Fruit fly (Drosophila melanogaster) whole organism, prepupa: ENCODE data around the gene CG32099.

ENCODE experiments used
- Blimp-1 ChIP-seq: fragments of 200-800 bp; sonication (Bioruptor generic); optimal IDR thresholded peaks from 3 replicates; lab custom pipeline; 2017; ENCODE audit warnings: missing biosample characterization, missing genetic modification characterization, mild to moderate bottlenecking, moderate library complexity, missing genetic modification reagents
- CG11294 ChIP-seq: fragments of 200-800 bp; sonication (Bioruptor generic); IDR thresholded peaks from 2 replicates; pipeline ENCODE4 v1.3.6; 2022; ENCODE audit warnings: missing biosample characterization, missing genetic modification characterization
- CG11762 ChIP-seq: fragments of 200-800 bp; sonication (Bioruptor generic); optimal IDR thresholded peaks from 3 replicates; lab custom pipeline; 2016; ENCODE audit warnings: missing biosample characterization, missing genetic modification characterization; ENCODE audit not compliant: insufficient read depth
- CG11902 ChIP-seq: fragments of 200-800 bp; sonication (Bioruptor generic); optimal IDR thresholded peaks from 3 replicates; lab custom pipeline; 2016; ENCODE audit warnings: missing biosample characterization, missing genetic modification characterization
- CG15336 ChIP-seq: fragments of 200-800 bp; sonication (Bioruptor generic); IDR thresholded peaks from 2 replicates; pipeline ENCODE4 v1.3.6; 2022; ENCODE audit warnings: missing biosample characterization, missing genetic modification characterization
- CG1621 ChIP-seq: fragments of 200-800 bp; sonication (Bioruptor generic); optimal IDR thresholded peaks from 3 replicates; lab custom pipeline; 2018; ENCODE audit warnings: missing biosample characterization, mild to moderate bottlenecking, missing genetic modification characterization
- CG16779 ChIP-seq: fragments of 200-800 bp; sonication (Bioruptor generic); optimal IDR thresholded peaks from 3 replicates; lab custom pipeline; 2017; ENCODE audit warnings: missing biosample characterization, mild to moderate bottlenecking, missing genetic modification characterization
- CG3032 ChIP-seq: fragments of 200-800 bp; optimal IDR thresholded peaks from 2 replicates; lab custom pipeline; 2019; ENCODE audit warnings: missing biosample characterization, mild to moderate bottlenecking, missing genetic modification characterization, moderate library complexity
- CG31627 ChIP-seq: fragments of 200-800 bp; sonication (Bioruptor generic); optimal IDR thresholded peaks from 3 replicates; lab custom pipeline; 2016; ENCODE audit warnings: missing biosample characterization, missing genetic modification characterization
- CG32006 ChIP-seq: fragments of 200-800 bp; sonication (Bioruptor generic); optimal IDR thresholded peaks from 3 replicates; lab custom pipeline; 2017; ENCODE audit warnings: missing biosample characterization, mild to moderate bottlenecking, missing genetic modification characterization
- CG34406 ChIP-seq: fragments of 200-800 bp; sonication (Bioruptor generic); optimal IDR thresholded peaks from 3 replicates; lab custom pipeline; 2016; ENCODE audit warnings: missing biosample characterization, missing genetic modification characterization
- CG4318 ChIP-seq: fragments of 200-800 bp; sonication (Bioruptor generic); optimal IDR thresholded peaks from 3 replicates; lab custom pipeline; 2017; ENCODE audit warnings: missing biosample characterization, mild to moderate bottlenecking, missing genetic modification characterization
- CG6163 ChIP-seq: fragments of 200-800 bp; sonication (Bioruptor generic); IDR thresholded peaks from 3 replicates; pipeline ENCODE4 v1.3.6; 2022; ENCODE audit warnings: missing biosample characterization, missing genetic modification characterization
- CG6792 ChIP-seq: fragments of 200-800 bp; sonication (Bioruptor generic); optimal IDR thresholded peaks from 3 replicates; lab custom pipeline; 2016; ENCODE audit warnings: missing biosample characterization, missing genetic modification characterization
- CG7368 ChIP-seq: fragments of 200-800 bp; sonication (Bioruptor generic); optimal IDR thresholded peaks from 3 replicates; lab custom pipeline; 2016; ENCODE audit warnings: missing biosample characterization, missing genetic modification characterization
- CG8119 ChIP-seq: fragments of 200-800 bp; sonication (Bioruptor generic); IDR thresholded peaks from 3 replicates; pipeline ENCODE4 v1.3.6; 2022; ENCODE audit warnings: missing biosample characterization, missing genetic modification characterization
- CG8319 ChIP-seq: fragments of 200-800 bp; sonication (Bioruptor generic); optimal IDR thresholded peaks from 3 replicates; lab custom pipeline; 2016; ENCODE audit warnings: missing biosample characterization, missing genetic modification characterization
- CG8632 ChIP-seq: fragments of 200-800 bp; sonication (Bioruptor generic); optimal IDR thresholded peaks from 3 replicates; lab custom pipeline; 2016; ENCODE audit warnings: missing biosample characterization, missing genetic modification characterization
- CG9139 ChIP-seq: fragments of 200-800 bp; sonication (Bioruptor generic); optimal IDR thresholded peaks from 3 replicates; lab custom pipeline; 2017; ENCODE audit warnings: missing biosample characterization, mild to moderate bottlenecking, missing genetic modification characterization
- Eip75B ChIP-seq: fragments of 200-800 bp; sonication (Bioruptor generic); optimal IDR thresholded peaks from 3 replicates; lab custom pipeline; 2016; ENCODE audit warnings: missing biosample characterization, missing genetic modification characterization
- Eip78C ChIP-seq: fragments of 200-800 bp; sonication (Bioruptor generic); peaks from one replicate; lab custom pipeline; 2016; ENCODE audit warnings: missing biosample characterization, missing genetic modification characterization
- Eip93F ChIP-seq: fragments of 200-800 bp; sonication (Bioruptor generic); optimal IDR thresholded peaks from 2 replicates; lab custom pipeline; 2016; ENCODE audit warnings: missing biosample characterization, mild to moderate bottlenecking, missing genetic modification characterization
- Ets21C ChIP-seq: fragments of 200-800 bp; sonication (Bioruptor generic); optimal IDR thresholded peaks from 3 replicates; lab custom pipeline; 2016; ENCODE audit warnings: missing biosample characterization, missing genetic modification characterization
- Gug ChIP-seq: fragments of 200-800 bp; sonication (Bioruptor generic); IDR thresholded peaks from 2 replicates; pipeline ENCODE4 v1.3.6; 2022; ENCODE audit warnings: missing biosample characterization, missing genetic modification characterization
- Hr38 ChIP-seq: sonication (Bioruptor generic); optimal IDR thresholded peaks from 2 replicates; lab custom pipeline; 2016; ENCODE audit warnings: missing biosample characterization, missing genetic modification characterization
- Hr4 ChIP-seq: fragments of 200-800 bp; sonication (Bioruptor generic); optimal IDR thresholded peaks from 3 replicates; lab custom pipeline; 2016; ENCODE audit warnings: missing biosample characterization, missing genetic modification characterization
- Lpt ChIP-seq: fragments of 200-800 bp; sonication (Bioruptor generic); optimal IDR thresholded peaks from 3 replicates; lab custom pipeline; 2016; ENCODE audit warnings: missing biosample characterization, missing genetic modification characterization
- Met ChIP-seq: fragments of 200-800 bp; sonication (Bioruptor generic); optimal IDR thresholded peaks from 3 replicates; lab custom pipeline; 2016; ENCODE audit warnings: missing biosample characterization, missing genetic modification characterization
- OdsH ChIP-seq: fragments of 200-800 bp; sonication (Bioruptor generic); optimal IDR thresholded peaks from 3 replicates; lab custom pipeline; 2016; ENCODE audit warnings: missing biosample characterization, missing genetic modification characterization
- Smox ChIP-seq: fragments of 200-800 bp; sonication (Bioruptor generic); optimal IDR thresholded peaks from 3 replicates; lab custom pipeline; 2016; ENCODE audit warnings: missing biosample characterization, missing genetic modification characterization
- Sox102F ChIP-seq: fragments of 200-800 bp; sonication (Bioruptor generic); optimal IDR thresholded peaks from 2 replicates; lab custom pipeline; 2016; ENCODE audit warnings: missing biosample characterization, mild to moderate bottlenecking, missing genetic modification characterization
- Sox14 ChIP-seq: fragments of 200-800 bp; sonication (Bioruptor generic); optimal IDR thresholded peaks from 3 replicates; lab custom pipeline; 2016; ENCODE audit warnings: missing biosample characterization, missing genetic modification characterization
- Sox15 ChIP-seq: fragments of 200-800 bp; sonication (Bioruptor generic); optimal IDR thresholded peaks from 3 replicates; lab custom pipeline; 2016; ENCODE audit warnings: missing biosample characterization, missing genetic modification characterization
- acj6 ChIP-seq: fragments of 200-800 bp; sonication (Bioruptor generic); optimal IDR thresholded peaks from 3 replicates; lab custom pipeline; 2016; ENCODE audit warnings: missing biosample characterization, missing genetic modification characterization
- cyc ChIP-seq: fragments of 200-800 bp; sonication (Bioruptor generic); optimal IDR thresholded peaks from 3 replicates; lab custom pipeline; 2016; ENCODE audit warnings: missing biosample characterization, missing genetic modification characterization
- dac ChIP-seq: fragments of 200-800 bp; sonication (Bioruptor generic); optimal IDR thresholded peaks from 2 replicates; lab custom pipeline; 2017; ENCODE audit warnings: missing biosample characterization, mild to moderate bottlenecking, missing genetic modification characterization
- dsx ChIP-seq: fragments of 200-800 bp; optimal IDR thresholded peaks from 3 replicates; lab custom pipeline; 2019; ENCODE audit warnings: missing biosample characterization, mild to moderate bottlenecking, missing genetic modification characterization, moderate library complexity; ENCODE audit not compliant: poor library complexity, severe bottlenecking
- eg ChIP-seq: fragments of 200-800 bp; sonication (Bioruptor generic); IDR thresholded peaks from 3 replicates; pipeline ENCODE4 v1.3.6; 2022; ENCODE audit warnings: missing biosample characterization, missing genetic modification characterization
- fd59A ChIP-seq: fragments of 200-800 bp; sonication (Bioruptor generic); optimal IDR thresholded peaks from 2 replicates; lab custom pipeline; 2017; ENCODE audit warnings: missing biosample characterization, mild to moderate bottlenecking, missing genetic modification characterization, missing genetic modification reagents
- fd85E ChIP-seq: fragments of 200-800 bp; sonication (Bioruptor generic); optimal IDR thresholded peaks from 3 replicates; lab custom pipeline; 2016; ENCODE audit warnings: missing biosample characterization, missing genetic modification characterization
- fkh ChIP-seq: fragments of 200-800 bp; sonication (Bioruptor generic); optimal IDR thresholded peaks from 3 replicates; lab custom pipeline; 2017; ENCODE audit warnings: missing biosample characterization, mild to moderate bottlenecking, missing genetic modification characterization, moderate library complexity
- lz ChIP-seq: fragments of 200-800 bp; sonication (Bioruptor generic); optimal IDR thresholded peaks from 3 replicates; lab custom pipeline; 2016; ENCODE audit warnings: missing biosample characterization, missing genetic modification characterization
- net ChIP-seq: fragments of 200-800 bp; sonication (Bioruptor generic); optimal IDR thresholded peaks from 3 replicates; lab custom pipeline; 2016; ENCODE audit warnings: missing biosample characterization, missing genetic modification characterization
- salr ChIP-seq, 2 experiments: fragments of 200-800 bp; sonication (Bioruptor generic); optimal IDR thresholded peaks; 3 replicates each; lab custom pipeline; 2016 to 2018; ENCODE audit warnings: missing biosample characterization in 2 of 2, missing genetic modification characterization in 2 of 2, mild to moderate bottlenecking in 1 of 2
- spab ChIP-seq: fragments of 200-800 bp; sonication (Bioruptor generic); optimal IDR thresholded peaks from 2 replicates; lab custom pipeline; 2017; ENCODE audit warnings: missing biosample characterization, mild to moderate bottlenecking, missing genetic modification characterization, missing genetic modification reagents
- ss ChIP-seq, 2 experiments: fragments of 200-800 bp; sonication (Bioruptor generic); optimal IDR thresholded peaks; 2 replicates in 1 of 2; 3 replicates in 1 of 2; lab custom pipeline; 2017 to 2018; ENCODE audit warnings: mild to moderate bottlenecking in 2 of 2, missing biosample characterization in 2 of 2, missing genetic modification characterization in 2 of 2, moderate library complexity in 1 of 2
- svp ChIP-seq: fragments of 200-800 bp; sonication (Bioruptor generic); peaks from one replicate; lab custom pipeline; 2016; ENCODE audit warnings: missing biosample characterization, missing genetic modification characterization
- topi ChIP-seq: fragments of 200-800 bp; sonication (Bioruptor generic); optimal IDR thresholded peaks from 3 replicates; lab custom pipeline; 2016; ENCODE audit warnings: missing biosample characterization, missing genetic modification characterization

CG32099 gene

DNA sequence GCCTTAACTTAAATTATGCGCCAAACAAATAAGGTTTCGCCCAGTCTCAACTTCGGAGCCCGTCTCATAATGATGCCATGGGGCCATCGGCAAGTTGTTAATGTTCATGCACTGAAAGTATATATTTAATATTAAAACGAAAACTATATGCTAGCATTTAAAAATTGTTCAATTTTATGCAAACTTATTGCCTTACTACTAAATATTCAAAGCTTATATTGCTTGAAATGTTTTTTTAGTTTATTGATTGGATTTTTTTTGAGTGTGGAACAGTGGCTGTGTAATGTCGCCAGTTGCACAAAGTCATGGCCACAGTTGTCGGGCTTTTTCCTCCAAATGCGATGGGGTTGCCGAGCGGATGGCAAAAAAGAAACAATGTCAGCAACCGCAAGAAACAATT is 34.9 kb upstream of the CG32099 start (continued):
- TF ChIP-seq CG34406 (GFP tag; lab: Kevin White, UChicago) (peak; percentile 77), CG8319 (peak; percentile 71), CG15336 (peak; percentile 91), CG6163 (GFP tag; lab: Robert Waterston, UW) (peak; percentile 94), CG1621 (tag; lab: Kevin White, UChicago) (peak; percentile 75), CG7368 (GFP tag; lab: Kevin White, UChicago) (peak; percentile 81), CG16779 (tag; lab: Kevin White, UChicago) (peak; percentile 57), CG9139 (GFP tag; lab: Kevin White, UChicago) (peak; percentile 71), acj6 (peak; percentile 82), CG6792 (GFP tag; lab: Kevin White, UChicago) (peak; percentile 87), fd59A (GFP tag; lab: Kevin White, UChicago) (peak; percentile 66), CG32006 (GFP tag; lab: Kevin White, UChicago) (peak; percentile 83), dsx (peak; percentile 88), Sox14 (peak; percentile 80), CG3032 (tag; lab: Kevin White, UChicago) (peak; percentile 82), CG11762 (GFP tag; lab: Kevin White, UChicago) (peak; percentile 70), Blimp-1 (GFP tag; lab: Kevin White, UChicago) (peak; percentile 52), Eip75B (peak; percentile 85), salr (GFP tag; optimal IDR thresholded peaks at IDR 0.05; lab: Kevin White, UChicago) (peak; percentile 37 to 76), Hr38 (GFP tag; lab: Kevin White, UChicago) (no peak), Sox102F (GFP tag; lab: Kevin White, UChicago) (peak; percentile 88), Eip93F (GFP tag; lab: Kevin White, UChicago) (peak; percentile 55), CG8119 (GFP tag; lab: Robert Waterston, UW) (peak; percentile 91), topi (GFP tag; lab: Kevin White, UChicago) (peak; percentile 85), cyc (GFP tag; lab: Kevin White, UChicago) (peak; percentile 86), fd85E (GFP tag; lab: Kevin White, UChicago) (peak; percentile 54), dac (GFP tag; lab: Kevin White, UChicago) (peak; percentile 60), Lpt (peak; percentile 71), Hr4 (peak; percentile 84), svp (GFP tag; lab: Kevin White, UChicago) (peak; percentile 93), Smox (GFP tag; lab: Kevin White, UChicago) (peak; percentile 81), eg (GFP tag; lab: Robert Waterston, UW) (peak; percentile 91), spab (GFP tag; lab: Kevin White, UChicago) (peak; percentile 68), CG31627 (peak; percentile 74), ss (GFP tag; optimal IDR thresholded peaks at IDR 0.05; lab: Kevin White, UChicago) (peak; percentile 68 to 81), Eip78C (peak; percentile 92), Gug (GFP tag; lab: Robert Waterston, UW) (peak; percentile 85)

dm6 chr3L:12115103-12115502 is 34.0 kb upstream of the CG32099 start:
- peak; percentile 89 to 90 for TF ChIP-seq ss (GFP tag; optimal IDR thresholded peaks at IDR 0.05; lab: Kevin White, UChicago)
- peak; percentile 93 for TF ChIP-seq cyc (GFP tag; lab: Kevin White, UChicago)
- TF ChIP-seq CG4318 = peak; percentile 17
- TF ChIP-seq dsx = peak; percentile 91
- peak; percentile 87 for TF ChIP-seq acj6
- peak; percentile 92 for TF ChIP-seq Smox (GFP tag; lab: Kevin White, UChicago)
- 0 out of 2 replicates have a peak, but pooled peaks have one; percentile 33 for TF ChIP-seq CG11294 (GFP tag; lab: Robert Waterston, UW)
- peak; percentile 81 for TF ChIP-seq CG8632 (GFP tag; lab: Kevin White, UChicago)
- TF ChIP-seq Gug (GFP tag; lab: Robert Waterston, UW) = peak; percentile 67
- peak; percentile 72 for TF ChIP-seq CG32006 (GFP tag; lab: Kevin White, UChicago)
- TF ChIP-seq net (GFP tag; lab: Kevin White, UChicago) = peak; percentile 81
- TF ChIP-seq eg (GFP tag; lab: Robert Waterston, UW) = peak; percentile 75
- TF ChIP-seq CG11902 (GFP tag; lab: Kevin White, UChicago) = peak; percentile 81
- peak; percentile 91 for TF ChIP-seq lz
- no peak for TF ChIP-seq fkh (GFP tag; lab: Kevin White, UChicago)
- peak; percentile 98 for TF ChIP-seq Eip78C
- peak; percentile 85 for TF ChIP-seq OdsH
- peak; percentile 93 for TF ChIP-seq Sox14
- TF ChIP-seq Ets21C (GFP tag; lab: Kevin White, UChicago) = peak; percentile 85
- peak; percentile 79 for TF ChIP-seq Blimp-1 (GFP tag; lab: Kevin White, UChicago)
- peak; percentile 85 for TF ChIP-seq CG34406 (GFP tag; lab: Kevin White, UChicago)
- TF ChIP-seq CG15336 = peak; percentile 74
- peak; percentile 90 for TF ChIP-seq Eip93F (GFP tag; lab: Kevin White, UChicago)
- TF ChIP-seq svp (GFP tag; lab: Kevin White, UChicago) = peak; percentile 97
- peak; percentile 69 for TF ChIP-seq Sox15 (GFP tag; lab: Kevin White, UChicago)
- peak; percentile 50 for TF ChIP-seq Hr4
- peak; percentile 72 for TF ChIP-seq CG8319
- peak; percentile 95 for TF ChIP-seq Met (GFP tag; lab: Kevin White, UChicago)
- TF ChIP-seq Sox102F (GFP tag; lab: Kevin White, UChicago) = peak; percentile 96
- peak; percentile 93 for TF ChIP-seq CG31627
